Worm (Caenorhabditis elegans): ENCODE data around the gene nlp-13.
"Not testable (repeated sequence)": the region's sequence is repeated elsewhere in the genome, so short reads cannot be mapped to it uniquely, and the experiment has no call there.

Gene nlp-13

ce11 chrV:4204421-4204820 lies 31.8 kb upstream of the nlp-13 start, which contains the start of gene H43I07.1:
TSS of gene H43I07.1 (plus strand) at chrV:4204721.
- TF ChIP-seq lir-3 (tag; optimal IDR thresholded peaks at IDR 0.05; ENCODE audit: poor library complexity), result no peak
- TF ChIP-seq lin-35 (GFP tag; optimal IDR thresholded peaks at IDR 0.05), result no peak
- no peak for TF ChIP-seq Y116A8C.19 (tag; optimal IDR thresholded peaks at IDR 0.05; ENCODE audit: borderline replicate concordance)
- TF ChIP-seq nhr-90 (tag; optimal IDR thresholded peaks at IDR 0.05; ENCODE audit: poor library complexity), result no peak
- TF ChIP-seq aha-1 (tag; optimal IDR thresholded peaks at IDR 0.05), result no peak
- TF ChIP-seq unc-98 (GFP tag; IDR thresholded peaks at IDR 0.05), result no peak
- TF ChIP-seq fkh-8 (tag; optimal IDR thresholded peaks at IDR 0.05), result no peak
- no peak for TF ChIP-seq isw-1 (GFP tag; IDR thresholded peaks at IDR 0.05)
- TF ChIP-seq ceh-82 (tag; optimal IDR thresholded peaks at IDR 0.05), result no peak
- no peak for TF ChIP-seq egl-27 (tag; optimal IDR thresholded peaks at IDR 0.05)
- TF ChIP-seq snpc-4 (tag; optimal IDR thresholded peaks at IDR 0.05), result no peak
- TF ChIP-seq unc-62 (GFP tag; optimal IDR thresholded peaks at IDR 0.05), result no peak
- TF ChIP-seq vab-15 (tag; optimal IDR thresholded peaks at IDR 0.05), result no peak
- TF ChIP-seq lsy-2 (tag; optimal IDR thresholded peaks at IDR 0.05), result no peak

ce11 chrV:4211521-4211920 lies 24.7 kb upstream of the nlp-13 start:
- TF ChIP-seq ces-1 (GFP tag; optimal IDR thresholded peaks at IDR 0.05) (peak; percentile 25), ztf-11 (tag; optimal IDR thresholded peaks at IDR 0.05) (no peak), fkh-10 (GFP tag; optimal IDR thresholded peaks at IDR 0.05) (peak; percentile 49)

- TF ChIP-seq ceh-90, elt-3, lin-15B (tag; optimal IDR thresholded peaks at IDR 0.05): not testable (repeated sequence)
These were observed 20.4 kb upstream of the nlp-13 start, which contains the start of gene H43I07.4 for ce11 chrV:4215856-4216255. TSS of gene H43I07.4 (plus strand) at chrV:4216156.

- TF ChIP-seq fos-1 (tag; optimal IDR thresholded peaks at IDR 0.05) (no peak), lir-3 (tag; optimal IDR thresholded peaks at IDR 0.05; ENCODE audit: poor library complexity) (no peak), lin-35 (GFP tag; optimal IDR thresholded peaks at IDR 0.05) (no peak), fkh-10 (GFP tag; optimal IDR thresholded peaks at IDR 0.05) (no peak), unc-30 (tag; optimal IDR thresholded peaks at IDR 0.05) (no peak), ceh-63 (GFP tag; optimal IDR thresholded peaks at IDR 0.05) (no peak), swsn-7 (tag; optimal IDR thresholded peaks at IDR 0.05) (no peak), tlp-1 (tag; optimal IDR thresholded peaks at IDR 0.05) (no peak), nhr-11 (tag; optimal IDR thresholded peaks at IDR 0.05) (no peak), zip-4 (GFP tag; optimal IDR thresholded peaks at IDR 0.05) (no peak), nhr-237 (tag; optimal IDR thresholded peaks at IDR 0.05) (no peak), vab-15 (tag; optimal IDR thresholded peaks at IDR 0.05) (no peak), egl-27 (tag; optimal IDR thresholded peaks at IDR 0.05) (no peak)
These were observed 19.3 kb upstream of the nlp-13 start for ce11 chrV:4216902-4217301.

ce11 chrV:4218268-4218667 lies 17.9 kb upstream of the nlp-13 start:
- no peak for TF ChIP-seq aha-1 (tag; optimal IDR thresholded peaks at IDR 0.05)
- TF ChIP-seq lin-14 (GFP tag; optimal IDR thresholded peaks at IDR 0.05), result peak; percentile 65
- peak; percentile 49; the same call in 1 of the 2 replicates for TF ChIP-seq mab-9 (GFP tag; IDR thresholded peaks at IDR 0.05)

- TF ChIP-seq snpc-4 (tag; optimal IDR thresholded peaks at IDR 0.05) (no peak), unc-30 (tag; optimal IDR thresholded peaks at IDR 0.05) (no peak), pqm-1 (tag; optimal IDR thresholded peaks at IDR 0.05) (no peak), fkh-4 (tag; optimal IDR thresholded peaks at IDR 0.05; ENCODE audit: borderline replicate concordance) (no peak), ets-5 (GFP tag; IDR thresholded peaks at IDR 0.05) (no peak), nhr-84 (tag; optimal IDR thresholded peaks at IDR 0.05) (no peak), mdl-1 (tag; optimal IDR thresholded peaks at IDR 0.05) (no peak), ceh-63 (GFP tag; optimal IDR thresholded peaks at IDR 0.05) (no peak), nhr-76 (tag; optimal IDR thresholded peaks at IDR 0.05) (no peak)
These were observed 16.9 kb upstream of the nlp-13 start, which contains the start of gene nlp-9 for ce11 chrV:4219342-4219741. TSS of gene nlp-9 (plus strand) at chrV:4219642.

Data from whole organism, L1 larva.